Worm (Caenorhabditis elegans): ENCODE measurements around the gene ssup-72.

ssup-72 gene

DNA sequence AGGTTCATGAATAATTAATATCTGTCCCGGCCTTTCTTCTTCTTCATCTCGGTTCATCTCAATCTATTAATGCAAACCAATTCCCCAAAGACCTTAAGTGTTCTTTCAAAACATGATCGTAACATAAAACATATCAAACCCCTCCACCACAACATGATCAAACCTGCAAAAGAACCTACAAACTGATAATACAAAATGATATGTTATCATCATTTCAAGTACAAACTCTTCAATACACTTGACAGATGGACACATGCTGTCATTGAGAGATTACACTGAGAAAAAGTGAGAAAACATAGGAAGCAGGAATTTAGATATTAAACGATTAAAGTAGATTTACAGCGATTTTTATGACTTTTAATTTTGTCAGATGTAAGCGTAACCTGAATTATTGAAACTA, 48.1 kb downstream of the ssup-72 start (continued):
- TF ChIP-seq lir-3 (tag; optimal IDR thresholded peaks at IDR 0.05; ENCODE audit: poor library complexity) (no peak), nhr-84 (tag; optimal IDR thresholded peaks at IDR 0.05) (no peak), unc-86 (tag; optimal IDR thresholded peaks at IDR 0.05) (no peak), zip-4 (GFP tag; optimal IDR thresholded peaks at IDR 0.05) (no peak), lin-13 (GFP tag; optimal IDR thresholded peaks at IDR 0.05) (no peak), rnt-1 (tag; optimal IDR thresholded peaks at IDR 0.05) (no peak), efl-1 (optimal IDR thresholded peaks at IDR 0.05) (no peak), efl-1 (GFP tag; optimal IDR thresholded peaks at IDR 0.05 in 1 of 2) (no peak), ztf-4 (tag; optimal IDR thresholded peaks at IDR 0.05) (no peak), blmp-1 (tag; optimal IDR thresholded peaks at IDR 0.05) (peak; percentile 2), nhr-85 (tag) (peak; percentile 43), mep-1 (tag; optimal IDR thresholded peaks at IDR 0.05) (peak; percentile 11), ceh-90 (tag; optimal IDR thresholded peaks at IDR 0.05) (no peak), hpl-2 (GFP tag; optimal IDR thresholded peaks at IDR 0.05) (no peak), mef-2 (tag; optimal IDR thresholded peaks at IDR 0.05) (no peak), ces-1 (GFP tag; optimal IDR thresholded peaks at IDR 0.05) (no peak), Y116A8C.19 (tag; optimal IDR thresholded peaks at IDR 0.05; ENCODE audit: borderline replicate concordance) (no peak), unc-62 (GFP tag; optimal IDR thresholded peaks at IDR 0.05) (no peak), ceh-8 (GFP tag; optimal IDR thresholded peaks at IDR 0.05) (no peak), aly-2 (tag; optimal IDR thresholded peaks at IDR 0.05) (no peak), jun-1 (tag; optimal IDR thresholded peaks at IDR 0.05) (peak; percentile 4), vab-15 (tag; optimal IDR thresholded peaks at IDR 0.05) (no peak), sup-37 (GFP tag; optimal IDR thresholded peaks at IDR 0.05) (no peak), zag-1 (tag; optimal IDR thresholded peaks at IDR 0.05) (no peak), nhr-77 (tag; optimal IDR thresholded peaks at IDR 0.05) (no peak), pqm-1 (tag; optimal IDR thresholded peaks at IDR 0.05) (no peak), C16A3.4 (tag; optimal IDR thresholded peaks at IDR 0.05) (no peak), mdl-1 (tag; optimal IDR thresholded peaks at IDR 0.05) (no peak), swsn-7 (tag; optimal IDR thresholded peaks at IDR 0.05) (no peak), unc-130 (tag; optimal IDR thresholded peaks at IDR 0.05) (no peak), hlh-17 (GFP tag; optimal IDR thresholded peaks at IDR 0.05; ENCODE audit: borderline replicate concordance) (no peak), lsy-2 (tag; optimal IDR thresholded peaks at IDR 0.05) (no peak), ceh-88 (GFP tag; IDR thresholded peaks at IDR 0.05) (no peak), ets-5 (GFP tag; IDR thresholded peaks at IDR 0.05) (no peak), snpc-4 (tag; optimal IDR thresholded peaks at IDR 0.05) (no peak), fos-1 (tag; optimal IDR thresholded peaks at IDR 0.05) (no peak), egl-27 (tag; optimal IDR thresholded peaks at IDR 0.05) (no peak), tbx-2 (tag; optimal IDR thresholded peaks at IDR 0.05) (no peak), C04F5.9 (tag; optimal IDR thresholded peaks at IDR 0.05) (no peak), fkh-10 (GFP tag; optimal IDR thresholded peaks at IDR 0.05) (no peak)

DNA sequence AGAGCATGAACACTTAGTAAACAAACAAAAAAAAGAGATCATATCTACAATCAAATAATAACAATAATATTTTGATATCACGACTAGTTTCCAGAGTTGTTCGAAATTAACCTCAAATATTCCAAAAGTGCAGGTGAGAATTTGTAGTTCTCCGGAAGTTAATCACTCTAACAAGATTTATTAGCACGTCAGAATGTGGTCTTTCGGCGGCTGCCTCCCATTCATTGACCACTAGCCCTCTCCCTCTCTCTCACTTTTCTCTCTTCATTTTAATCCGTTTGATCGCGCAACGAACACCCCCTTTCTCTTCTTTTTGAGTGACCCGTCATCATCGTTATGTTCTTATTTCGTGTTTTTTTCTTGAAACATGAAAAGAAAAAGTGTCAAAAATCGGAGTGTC, 49.3 kb downstream of the ssup-72 start:
- TF ChIP-seq irx-1 (tag; optimal IDR thresholded peaks at IDR 0.05) (peak; percentile 6), nhr-47 (tag; optimal IDR thresholded peaks at IDR 0.05) (peak; percentile 33), mep-1 (tag; optimal IDR thresholded peaks at IDR 0.05) (no peak), nhr-71 (tag; optimal IDR thresholded peaks at IDR 0.05) (peak; percentile 56), ceh-82 (tag; optimal IDR thresholded peaks at IDR 0.05) (peak in 1 of 3 experiments; percentile 5), dsc-1 (tag; optimal IDR thresholded peaks at IDR 0.05) (peak; percentile 83), fkh-8 (tag; optimal IDR thresholded peaks at IDR 0.05) (peak; percentile 8), elt-3 (tag; optimal IDR thresholded peaks at IDR 0.05) (no peak), rnt-1 (tag; optimal IDR thresholded peaks at IDR 0.05) (peak; percentile 43), nhr-90 (tag; optimal IDR thresholded peaks at IDR 0.05; ENCODE audit: poor library complexity) (no peak), egl-27 (tag; optimal IDR thresholded peaks at IDR 0.05) (peak in 1 of 2 experiments; percentile 70), blmp-1 (tag; optimal IDR thresholded peaks at IDR 0.05) (peak; percentile 88), fkh-4 (tag; optimal IDR thresholded peaks at IDR 0.05; ENCODE audit: borderline replicate concordance) (no peak), hpl-2 (GFP tag; optimal IDR thresholded peaks at IDR 0.05) (no peak), lin-14 (GFP tag; optimal IDR thresholded peaks at IDR 0.05) (peak; percentile 77), nhr-85 (tag) (peak; percentile 89), snu-23 (GFP tag; optimal IDR thresholded peaks at IDR 0.05) (peak; percentile 14), lsy-2 (tag; optimal IDR thresholded peaks at IDR 0.05) (peak in 1 of 2 experiments; percentile 9), nhr-20 (tag; optimal IDR thresholded peaks at IDR 0.05) (peak; percentile 51), ama-1 (optimal IDR thresholded peaks at IDR 0.05) (no peak)
